Worm (Caenorhabditis elegans) whole organism, young adult: ENCODE measurements around the gene M199.7.
"Not testable (repeated sequence)": the region's sequence is repeated elsewhere in the genome, so short reads cannot be mapped to it uniquely, and the experiment has no call there.

Experiments used
- akir-1 ChIP-seq: fragments of 200-800 bp; sonication (Bioruptor generic); optimal IDR thresholded peaks from 2 replicates; lab custom pipeline; 2018; ENCODE audit warnings: mild to moderate bottlenecking, missing genetic modification characterization, moderate library complexity, missing compliant biosample characterization
- ama-1 ChIP-seq, 3 experiments: fragments of 150-350 bp in 1 of 3; sonication (generic microtip) in 2 of 3; optimal IDR thresholded peaks; 2 replicates each; lab custom pipeline; 2014 to 2018; ENCODE audit warnings: missing biosample characterization in 2 of 3, missing genetic modification characterization in 2 of 3, missing genetic modification reagents in 2 of 3
- ccch-3 ChIP-seq: fragments of 200-800 bp; sonication (Bioruptor generic); optimal IDR thresholded peaks from 2 replicates; lab custom pipeline; 2018; ENCODE audit warnings: mild to moderate bottlenecking, missing genetic modification characterization, missing compliant biosample characterization
- ceh-40 ChIP-seq: fragments of 200-800 bp; sonication (Bioruptor generic); IDR thresholded peaks from 2 replicates; pipeline ENCODE4 v1.3.6; 2022; ENCODE audit warnings: missing genetic modification characterization, missing compliant biosample characterization
- fkh-3 ChIP-seq: sonication (generic microtip); optimal IDR thresholded peaks from 2 replicates; lab custom pipeline; 2016; ENCODE audit warnings: mild to moderate bottlenecking, missing genetic modification characterization, missing compliant biosample characterization

DNA sequence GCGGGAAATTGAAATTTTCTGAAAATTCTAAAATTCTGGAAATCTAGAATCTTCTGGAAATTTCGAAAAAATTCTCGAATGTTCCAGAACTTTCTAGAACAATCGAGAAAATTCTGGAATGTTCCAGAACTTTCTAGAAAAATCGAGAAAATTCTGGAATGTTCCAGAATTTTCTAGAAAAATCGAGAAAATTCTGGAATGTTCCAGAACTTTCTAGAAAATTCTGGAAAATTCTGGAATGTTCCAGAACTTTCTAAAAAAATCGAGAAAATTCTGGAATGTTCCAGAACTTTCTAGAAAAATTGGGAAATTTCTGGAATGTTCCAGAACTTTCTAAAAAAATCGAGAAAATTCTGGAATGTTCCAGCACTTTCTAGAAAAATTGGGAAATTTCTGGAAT is 43.7 kb downstream of the M199.7 start:
- not testable (repeated sequence) for TF ChIP-seq ama-1 (optimal IDR thresholded peaks at IDR 0.05; lab: Kevin White, UChicago); ama-1 (GFP tag; optimal IDR thresholded peaks at IDR 0.05; lab: Kevin White, UChicago); akir-1 (GFP tag; lab: Kevin White, UChicago); ccch-3 (GFP tag; lab: Kevin White, UChicago); fkh-3; ceh-40 (GFP tag; lab: Robert Waterston, UW)
